Fruit fly (Drosophila melanogaster) whole organism, embryonic: Measurements from ENCODE around the gene unc79.

Experiments
- Adf1 ChIP-seq: fragments of 200-800 bp; sonication (Bioruptor generic); IDR thresholded peaks from 2 replicates; pipeline ENCODE4 v1.3.6; 2022; ENCODE audit warnings: missing biosample characterization, missing genetic modification characterization
- Atf6 ChIP-seq: fragments of 200-800 bp; sonication (Bioruptor generic); IDR thresholded peaks from 2 replicates; pipeline ENCODE4 v1.3.6; 2022; ENCODE audit warnings: missing biosample characterization, missing genetic modification characterization
- B-H2 ChIP-seq: fragments of 200-800 bp; sonication (Bioruptor generic); optimal IDR thresholded peaks from 2 replicates; lab custom pipeline; 2018; ENCODE audit warnings: missing biosample characterization, mild to moderate bottlenecking, missing genetic modification characterization
- Bdp1 ChIP-seq: fragments of 200-800 bp; sonication (Bioruptor generic); optimal IDR thresholded peaks from 3 replicates; lab custom pipeline; 2016; ENCODE audit warnings: missing biosample characterization, missing genetic modification characterization
- CG10543 ChIP-seq: fragments of 200-800 bp; sonication (Bioruptor generic); optimal IDR thresholded peaks from 3 replicates; lab custom pipeline; 2017; ENCODE audit warnings: missing biosample characterization, mild to moderate bottlenecking, missing genetic modification characterization, moderate library complexity
- CG12071 ChIP-seq: fragments of 200-800 bp; sonication (Bioruptor generic); optimal IDR thresholded peaks from 3 replicates; lab custom pipeline; 2018; ENCODE audit warnings: missing biosample characterization, mild to moderate bottlenecking, missing genetic modification characterization
- CG12769 ChIP-seq: fragments of 200-800 bp; sonication (Bioruptor generic); optimal IDR thresholded peaks from 2 replicates; lab custom pipeline; 2019; ENCODE audit warnings: missing biosample characterization, mild to moderate bottlenecking, missing genetic modification characterization, moderate library complexity
- CG13123 ChIP-seq: fragments of 200-800 bp; sonication (Bioruptor generic); optimal IDR thresholded peaks from 2 replicates; lab custom pipeline; 2016; ENCODE audit warnings: missing biosample characterization, missing genetic modification characterization
- CG17186 ChIP-seq: fragments of 200-800 bp; sonication (Bioruptor generic); optimal IDR thresholded peaks from 3 replicates; lab custom pipeline; 2017; ENCODE audit warnings: missing biosample characterization, missing genetic modification reagents, missing genetic modification characterization
- CG17385 ChIP-seq: fragments of 200-800 bp; sonication (Bioruptor generic); optimal IDR thresholded peaks from 3 replicates; lab custom pipeline; 2018; ENCODE audit warnings: missing biosample characterization, mild to moderate bottlenecking, missing genetic modification characterization
- CG18599 ChIP-seq: fragments of 200-800 bp; sonication (Bioruptor generic); optimal IDR thresholded peaks from 3 replicates; lab custom pipeline; 2017; ENCODE audit warnings: missing biosample characterization, missing genetic modification characterization, mild to moderate bottlenecking, moderate library complexity, missing genetic modification reagents
- CG2678 ChIP-seq: fragments of 200-800 bp; sonication (Bioruptor generic); optimal IDR thresholded peaks from 3 replicates; lab custom pipeline; 2019; ENCODE audit warnings: missing biosample characterization, mild to moderate bottlenecking, missing genetic modification characterization, moderate library complexity
- CG31388 ChIP-seq: fragments of 200-800 bp; sonication (Bioruptor generic); optimal IDR thresholded peaks from 2 replicates; lab custom pipeline; 2016; ENCODE audit warnings: missing biosample characterization, missing genetic modification characterization
- CG3281 ChIP-seq: fragments of 200-800 bp; sonication (Bioruptor generic); optimal IDR thresholded peaks from 3 replicates; lab custom pipeline; 2017; ENCODE audit warnings: missing biosample characterization, mild to moderate bottlenecking, missing genetic modification characterization
- CG33557 ChIP-seq: fragments of 200-800 bp; sonication (Bioruptor generic); optimal IDR thresholded peaks from 2 replicates; lab custom pipeline; 2019; ENCODE audit warnings: missing biosample characterization, mild to moderate bottlenecking, missing genetic modification characterization, moderate library complexity
- CG34376 ChIP-seq: fragments of 200-800 bp; sonication (Bioruptor generic); optimal IDR thresholded peaks from 2 replicates; lab custom pipeline; 2018; ENCODE audit warnings: missing biosample characterization, mild to moderate bottlenecking, missing genetic modification characterization
- CG3838 ChIP-seq: fragments of 200-800 bp; sonication (Bioruptor generic); optimal IDR thresholded peaks from 3 replicates; lab custom pipeline; 2016; ENCODE audit warnings: missing biosample characterization, missing genetic modification characterization
- CG3995 ChIP-seq: fragments of 200-800 bp; sonication (Bioruptor generic); optimal IDR thresholded peaks from 3 replicates; lab custom pipeline; 2016; ENCODE audit warnings: missing biosample characterization, missing genetic modification characterization
- CG42726 ChIP-seq: fragments of 200-800 bp; sonication (Bioruptor generic); IDR thresholded peaks from 2 replicates; pipeline ENCODE4 v1.3.6; 2022; ENCODE audit warnings: missing biosample characterization, missing genetic modification characterization; ENCODE audit not compliant: partially characterized antibody
- CG6175 ChIP-seq: fragments of 200-800 bp; sonication (Bioruptor generic); IDR thresholded peaks from 3 replicates; pipeline ENCODE4 v1.3.6; 2022; ENCODE audit warnings: missing biosample characterization, missing genetic modification characterization
- CG7556 ChIP-seq: fragments of 200-800 bp; sonication (Bioruptor generic); optimal IDR thresholded peaks from 2 replicates; lab custom pipeline; 2017; ENCODE audit warnings: missing biosample characterization, mild to moderate bottlenecking, missing genetic modification characterization
- CG7987 ChIP-seq: fragments of 200-800 bp; sonication (Bioruptor generic); optimal IDR thresholded peaks from 2 replicates; lab custom pipeline; 2018; ENCODE audit warnings: missing biosample characterization, mild to moderate bottlenecking, missing genetic modification characterization, moderate library complexity
- Deaf1 ChIP-seq: fragments of 200-800 bp; optimal IDR thresholded peaks from 3 replicates; lab custom pipeline; 2019; ENCODE audit warnings: missing biosample characterization, mild to moderate bottlenecking, missing genetic modification characterization, moderate library complexity
- Drgx ChIP-seq: fragments of 200-800 bp; sonication (Bioruptor generic); IDR thresholded peaks from 2 replicates; pipeline ENCODE4 v1.3.6; 2022; ENCODE audit warnings: missing biosample characterization, missing genetic modification characterization
- E2f1 ChIP-seq: fragments of 200-800 bp; sonication (Bioruptor generic); IDR thresholded peaks from 2 replicates; pipeline ENCODE4 v1.3.6; 2022; ENCODE audit warnings: missing biosample characterization, missing genetic modification characterization
- Fer1 ChIP-seq: fragments of 200-800 bp; sonication (Bioruptor generic); optimal IDR thresholded peaks from 2 replicates; lab custom pipeline; 2017; ENCODE audit warnings: missing biosample characterization, mild to moderate bottlenecking, missing genetic modification characterization
- Fer2 ChIP-seq: fragments of 200-800 bp; sonication (Bioruptor generic); optimal IDR thresholded peaks from 2 replicates; lab custom pipeline; 2018; ENCODE audit warnings: missing biosample characterization, mild to moderate bottlenecking, missing genetic modification characterization, moderate library complexity
- Hey ChIP-seq: fragments of 200-800 bp; sonication (Bioruptor generic); optimal IDR thresholded peaks from 3 replicates; lab custom pipeline; 2018; ENCODE audit warnings: missing biosample characterization, mild to moderate bottlenecking, missing genetic modification characterization
- Hr78 ChIP-seq, 2 experiments: fragments of 200-800 bp in 1 of 2; fragments of >200 bp in 1 of 2; sonication (Bioruptor generic) in 1 of 2; optimal IDR thresholded peaks; 2 replicates each; lab custom pipeline; 2017 to 2019; ENCODE audit warnings: missing biosample characterization in 2 of 2, missing genetic modification characterization in 2 of 2, mild to moderate bottlenecking in 1 of 2, moderate library complexity in 1 of 2
- Jarid2 ChIP-seq: fragments of 200-800 bp; sonication (Bioruptor generic); optimal IDR thresholded peaks from 3 replicates; lab custom pipeline; 2017; ENCODE audit warnings: mild to moderate bottlenecking, missing biosample characterization, missing genetic modification reagents, missing genetic modification characterization
- Lim3 ChIP-seq: fragments of 200-800 bp; sonication (Bioruptor generic); IDR thresholded peaks from 2 replicates; pipeline ENCODE4 v1.3.6; 2022; ENCODE audit warnings: missing biosample characterization, missing genetic modification characterization
- Med ChIP-seq: fragments of 200-800 bp; sonication (Bioruptor generic); peaks from one replicate; lab custom pipeline; 2016; ENCODE audit warnings: missing biosample characterization, missing genetic modification characterization, mild to moderate bottlenecking, inconsistent platforms, moderate library complexity
- Nf-YC ChIP-seq: fragments of 200-800 bp; optimal IDR thresholded peaks from 3 replicates; lab custom pipeline; 2019; ENCODE audit warnings: missing biosample characterization, mild to moderate bottlenecking, missing genetic modification characterization, moderate library complexity
- PHDP ChIP-seq: fragments of 200-800 bp; sonication (Bioruptor generic); optimal IDR thresholded peaks from 3 replicates; lab custom pipeline; 2018; ENCODE audit warnings: missing biosample characterization, mild to moderate bottlenecking, missing genetic modification characterization, moderate library complexity
- Rfx ChIP-seq: fragments of 200-800 bp; sonication (Bioruptor generic); IDR thresholded peaks from 2 replicates; pipeline ENCODE4 v1.3.6; 2022; ENCODE audit warnings: missing biosample characterization, missing genetic modification characterization
- Tbp ChIP-seq: fragments of >200 bp; optimal IDR thresholded peaks from 2 replicates; lab custom pipeline; 2018; ENCODE audit warnings: missing biosample characterization, missing genetic modification characterization
- crc ChIP-seq: fragments of 200-800 bp; sonication (Bioruptor generic); optimal IDR thresholded peaks from 2 replicates; lab custom pipeline; 2016; ENCODE audit warnings: missing biosample characterization, missing genetic modification characterization
- cwo ChIP-seq: fragments of 200-800 bp; sonication (Bioruptor generic); optimal IDR thresholded peaks from 3 replicates; lab custom pipeline; 2017; ENCODE audit warnings: missing biosample characterization, missing genetic modification characterization, mild to moderate bottlenecking, moderate library complexity, missing genetic modification reagents
- ftz-f1 ChIP-seq: fragments of 200-800 bp; sonication (Bioruptor generic); optimal IDR thresholded peaks from 2 replicates; lab custom pipeline; 2016; ENCODE audit warnings: missing biosample characterization, missing genetic modification characterization
- grn ChIP-seq: fragments of 200-800 bp; sonication (Bioruptor generic); optimal IDR thresholded peaks from 3 replicates; lab custom pipeline; 2017; ENCODE audit warnings: missing biosample characterization, missing genetic modification characterization
- gro ChIP-seq: fragments of 200-800 bp; sonication (Bioruptor generic); optimal IDR thresholded peaks from 2 replicates; lab custom pipeline; 2016; ENCODE audit warnings: missing biosample characterization, missing genetic modification characterization
- inv ChIP-seq: fragments of 200-800 bp; sonication (Bioruptor generic); IDR thresholded peaks from 2 replicates; pipeline ENCODE4 v1.3.6; 2022; ENCODE audit warnings: missing biosample characterization, missing genetic modification characterization; ENCODE audit not compliant: partially characterized antibody
- lab ChIP-seq: fragments of 200-800 bp; sonication (Bioruptor generic); optimal IDR thresholded peaks from 3 replicates; lab custom pipeline; 2017; ENCODE audit warnings: missing biosample characterization, missing genetic modification characterization, mild to moderate bottlenecking, moderate library complexity, missing genetic modification reagents
- pb ChIP-seq: fragments of 200-800 bp; sonication (Bioruptor generic); optimal IDR thresholded peaks from 3 replicates; lab custom pipeline; 2016; ENCODE audit warnings: missing biosample characterization, missing genetic modification characterization
- pfk ChIP-seq: fragments of 200-800 bp; sonication (Bioruptor generic); optimal IDR thresholded peaks from 2 replicates; lab custom pipeline; 2018; ENCODE audit warnings: missing biosample characterization, mild to moderate bottlenecking, missing genetic modification characterization, moderate library complexity
- pnt ChIP-seq: fragments of 200-800 bp; sonication (Bioruptor generic); optimal IDR thresholded peaks from 3 replicates; lab custom pipeline; 2016; ENCODE audit warnings: missing biosample characterization, missing genetic modification characterization
- sens-2 ChIP-seq: fragments of 200-800 bp; sonication (Bioruptor generic); IDR thresholded peaks from 2 replicates; pipeline ENCODE4 v1.3.6; 2022; ENCODE audit warnings: missing biosample characterization, missing genetic modification characterization
- sqz ChIP-seq: fragments of 200-800 bp; sonication (Bioruptor generic); optimal IDR thresholded peaks from 3 replicates; lab custom pipeline; 2018; ENCODE audit warnings: missing biosample characterization, mild to moderate bottlenecking, missing genetic modification characterization
- vvl ChIP-seq: fragments of 200-800 bp; sonication (Bioruptor generic); IDR thresholded peaks from 2 replicates; pipeline ENCODE4 v1.3.6; 2022; ENCODE audit warnings: missing biosample characterization, missing genetic modification characterization
- wdn ChIP-seq: fragments of 200-800 bp; sonication (Bioruptor generic); IDR thresholded peaks from 2 replicates; pipeline ENCODE4 v1.3.6; 2022; ENCODE audit warnings: missing biosample characterization, missing genetic modification characterization

unc79 gene

dm6 chr3R:19223369-19223768 is 22.6 kb downstream of the unc79 start:
- peak; percentile 36; the same call in 1 of the 2 replicates for TF ChIP-seq Adf1 (GFP tag; lab: Robert Waterston, UW)
- TF ChIP-seq CG31388, result no peak
- TF ChIP-seq CG17385 (GFP tag; lab: Kevin White, UChicago), result peak; percentile 11
- no peak for TF ChIP-seq pb
- TF ChIP-seq pnt (GFP tag; lab: Kevin White, UChicago), result no peak
- no peak for TF ChIP-seq CG17186 (GFP tag; lab: Kevin White, UChicago)
- peak; percentile 77 for TF ChIP-seq Med
- peak; percentile 18 for TF ChIP-seq Fer2
- TF ChIP-seq CG12769 (tag; lab: Kevin White, UChicago), result peak; percentile 76
- TF ChIP-seq Atf6, result peak; percentile 44
- peak in 1 of 2 experiments; percentile 82 for TF ChIP-seq Hr78 (GFP tag; optimal IDR thresholded peaks at IDR 0.05; lab: Kevin White, UChicago)
- 0 out of 2 replicates have a peak, but pooled peaks have one; percentile 13 for TF ChIP-seq sens-2
- TF ChIP-seq CG7987, result peak; percentile 17
- TF ChIP-seq gro, result peak; percentile 62
- TF ChIP-seq CG3838 (GFP tag; lab: Kevin White, UChicago), result no peak
- no peak for TF ChIP-seq Bdp1 (GFP tag; lab: Kevin White, UChicago)
- TF ChIP-seq Rfx (GFP tag; lab: Robert Waterston, UW), result peak; percentile 19; the same call in 1 of the 2 replicates
- peak; percentile 74 for TF ChIP-seq lab
- TF ChIP-seq B-H2 (GFP tag; lab: Kevin White, UChicago), result peak; percentile 61
- TF ChIP-seq CG18599 (GFP tag; lab: Kevin White, UChicago), result peak; percentile 24
- no peak for TF ChIP-seq CG33557 (GFP tag; lab: Kevin White, UChicago)
- peak; percentile 28 for TF ChIP-seq CG3281 (GFP tag; lab: Kevin White, UChicago)
- TF ChIP-seq pfk (GFP tag; lab: Kevin White, UChicago), result peak; percentile 29
- TF ChIP-seq grn (GFP tag; lab: Kevin White, UChicago), result peak; percentile 45
- TF ChIP-seq PHDP (tag; lab: Kevin White, UChicago), result peak; percentile 10
- peak; percentile 20; the same call in 1 of the 2 replicates for TF ChIP-seq vvl (GFP tag; lab: Robert Waterston, UW)
- TF ChIP-seq Fer1 (GFP tag; lab: Kevin White, UChicago), result peak; percentile 48
- peak; percentile 73 for TF ChIP-seq Nf-YC
- peak; percentile 20 for TF ChIP-seq ftz-f1 (GFP tag; lab: Kevin White, UChicago)
- 0 out of 3 replicates have a peak, but pooled peaks have one; percentile 34 for TF ChIP-seq CG6175 (GFP tag; lab: Robert Waterston, UW)
- TF ChIP-seq CG34376, result peak; percentile 90
- TF ChIP-seq inv (GFP tag; lab: Robert Waterston, UW), result 0 out of 2 replicates have a peak, but pooled peaks have one; percentile 11
- peak; percentile 74 for TF ChIP-seq CG10543 (GFP tag; lab: Kevin White, UChicago)
- TF ChIP-seq wdn, result peak; percentile 36; the same call in 1 of the 2 replicates
- TF ChIP-seq CG12071, result peak; percentile 48
- TF ChIP-seq CG42726 (GFP tag; lab: Robert Waterston, UW), result no peak
- peak; percentile 96 for TF ChIP-seq cwo (GFP tag; lab: Kevin White, UChicago)
- TF ChIP-seq CG13123 (GFP tag; lab: Kevin White, UChicago), result no peak
- no peak for TF ChIP-seq E2f1 (GFP tag; lab: Robert Waterston, UW)
- TF ChIP-seq CG3995, result peak; percentile 37
- TF ChIP-seq Lim3 (GFP tag; lab: Robert Waterston, UW), result peak; percentile 37; the same call in 1 of the 2 replicates
- TF ChIP-seq CG2678 (tag; lab: Kevin White, UChicago), result peak; percentile 46
- TF ChIP-seq Drgx (GFP tag; lab: Robert Waterston, UW), result peak; percentile 16; the same call in 1 of the 2 replicates
- peak; percentile 75 for TF ChIP-seq Deaf1
- no peak for TF ChIP-seq Jarid2 (GFP tag; lab: Kevin White, UChicago)
- no peak for TF ChIP-seq Tbp (GFP tag; lab: Kevin White, UChicago)
- no peak for TF ChIP-seq crc (GFP tag; lab: Kevin White, UChicago)
- no peak for TF ChIP-seq CG7556 (GFP tag; lab: Kevin White, UChicago)
- peak; percentile 70 for TF ChIP-seq Hey
- TF ChIP-seq sqz (GFP tag; lab: Kevin White, UChicago), result peak; percentile 42
